Worm (Caenorhabditis elegans): ENCODE measurements around the gene perm-1.
A peak's percentile ranks its signal among the peaks of the same experiment; 100 is the strongest.

perm-1 gene

ce11 chrII:7870632-7871031 lies 10.0 kb upstream of the perm-1 start (continued):
- no peak for TF ChIP-seq zip-11 (GFP tag; IDR thresholded peaks at IDR 0.05)
- no peak for TF ChIP-seq vab-7 (GFP tag; IDR thresholded peaks at IDR 0.05)
- TF ChIP-seq lin-1 (GFP tag; IDR thresholded peaks at IDR 0.05), result no peak
- peak; percentile 43 for TF ChIP-seq dpl-1 (GFP tag; optimal IDR thresholded peaks at IDR 0.05)
- TF ChIP-seq F44E2.7 (GFP tag; IDR thresholded peaks at IDR 0.05), result no peak
- no peak for TF ChIP-seq ZK546.5 (tag; optimal IDR thresholded peaks at IDR 0.05)
- no peak for TF ChIP-seq unc-39 (tag; optimal IDR thresholded peaks at IDR 0.05)
- TF ChIP-seq hlh-11 (tag; optimal IDR thresholded peaks at IDR 0.05), result peak; percentile 22
- TF ChIP-seq ztf-7 (tag; optimal IDR thresholded peaks at IDR 0.05), result no peak
- no peak for TF ChIP-seq mxl-3 (GFP tag; optimal IDR thresholded peaks at IDR 0.05)
- peak; percentile 71 for TF ChIP-seq hlh-30 (tag; optimal IDR thresholded peaks at IDR 0.05; ENCODE audit: insufficient read depth)
- TF ChIP-seq daf-8 (GFP tag; IDR thresholded peaks at IDR 0.05), result no peak
- no peak for TF ChIP-seq nhr-237 (tag; optimal IDR thresholded peaks at IDR 0.05)
- TF ChIP-seq F10B5.3 (tag; optimal IDR thresholded peaks at IDR 0.05), result no peak
- peak; percentile 54 for TF ChIP-seq mes-2 (tag; optimal IDR thresholded peaks at IDR 0.05; ENCODE audit: poor library complexity, severe bottlenecking)
- no peak for TF ChIP-seq lin-15B (tag; optimal IDR thresholded peaks at IDR 0.05)
- TF ChIP-seq skn-1 (tag; optimal IDR thresholded peaks at IDR 0.05), result no peak
- TF ChIP-seq lin-29 (GFP tag; IDR thresholded peaks at IDR 0.05), result no peak
- TF ChIP-seq dmd-6 (GFP tag; IDR thresholded peaks at IDR 0.05), result peak; percentile 27; the same call in 1 of the 2 replicates
- TF ChIP-seq nhr-25 (tag; optimal IDR thresholded peaks at IDR 0.05; ENCODE audit: borderline replicate concordance, insufficient read depth), result no peak
- TF ChIP-seq T20F7.1 (GFP tag; optimal IDR thresholded peaks at IDR 0.05), result peak; percentile 78
- TF ChIP-seq ceh-82 (tag; optimal IDR thresholded peaks at IDR 0.05), result no peak
- no peak for TF ChIP-seq fos-1 (tag; optimal IDR thresholded peaks at IDR 0.05)
- TF ChIP-seq unc-130 (GFP tag; optimal IDR thresholded peaks at IDR 0.05), result no peak
- no peak for TF ChIP-seq daf-12 (tag; optimal IDR thresholded peaks at IDR 0.05)
- TF ChIP-seq egl-43 (GFP tag; IDR thresholded peaks at IDR 0.05), result no peak
- TF ChIP-seq daf-19 (GFP tag; conservative IDR thresholded peaks at IDR 0.05), result no peak
- TF ChIP-seq mxl-2 (GFP tag; conservative IDR thresholded peaks at IDR 0.05), result no peak
- TF ChIP-seq nhr-76 (tag; optimal IDR thresholded peaks at IDR 0.05), result no peak
- TF ChIP-seq madf-5 (GFP tag; IDR thresholded peaks at IDR 0.05), result no peak
- TF ChIP-seq mdl-1 (tag; optimal IDR thresholded peaks at IDR 0.05), result no peak
- TF ChIP-seq egl-27 (tag; optimal IDR thresholded peaks at IDR 0.05), result no peak
- TF ChIP-seq tag-97 (GFP tag; IDR thresholded peaks at IDR 0.05), result no peak
- TF ChIP-seq Y105C5A.15 (GFP tag; IDR thresholded peaks at IDR 0.05), result no peak
- no peak for TF ChIP-seq nhr-48 (tag; optimal IDR thresholded peaks at IDR 0.05)
- TF ChIP-seq Y75B8A.6 (GFP tag; IDR thresholded peaks at IDR 0.05), result no peak
- TF ChIP-seq ceh-28 (tag; optimal IDR thresholded peaks at IDR 0.05), result no peak
- no peak for TF ChIP-seq set-16 (GFP tag; IDR thresholded peaks at IDR 0.05)
- no peak for TF ChIP-seq lin-39 (tag; optimal IDR thresholded peaks at IDR 0.05)
- TF ChIP-seq pqm-1 (tag; optimal IDR thresholded peaks at IDR 0.05), result no peak
- TF ChIP-seq F49E8.2 (tag; optimal IDR thresholded peaks at IDR 0.05; ENCODE audit: borderline replicate concordance), result no peak
- TF ChIP-seq F26F4.8 (GFP tag; conservative IDR thresholded peaks at IDR 0.05), result no peak
- no peak for TF ChIP-seq pha-4 (GFP tag; IDR thresholded peaks at IDR 0.05)
- no peak for TF ChIP-seq pha-4 (tag; optimal IDR thresholded peaks at IDR 0.05)
- no peak for TF ChIP-seq snpc-4 (tag; optimal IDR thresholded peaks at IDR 0.05)
- no peak for TF ChIP-seq dmd-9 (GFP tag; IDR thresholded peaks at IDR 0.05)
- peak; percentile 25 for TF ChIP-seq rbr-2 (tag; optimal IDR thresholded peaks at IDR 0.05)
- no peak for TF ChIP-seq zip-2 (tag; optimal IDR thresholded peaks at IDR 0.05)
- TF ChIP-seq Y5F2A.4 (GFP tag; optimal IDR thresholded peaks at IDR 0.05), result no peak
- TF ChIP-seq daf-16 (GFP tag; optimal IDR thresholded peaks at IDR 0.05), result peak; percentile 0 to 86
- TF ChIP-seq daf-16 (tag; optimal IDR thresholded peaks at IDR 0.05), result peak; percentile 51
- TF ChIP-seq dve-1 (tag; optimal IDR thresholded peaks at IDR 0.05; ENCODE audit: insufficient read depth), result peak; percentile 6
- no peak for TF ChIP-seq zfp-2 (tag; optimal IDR thresholded peaks at IDR 0.05)

Measured in whole organism, L4 larva.